Fruit fly (Drosophila melanogaster) whole organism, embryonic: Measurements from ENCODE around the gene Lamtor5.

ENCODE experiments used
- Atf-2 ChIP-seq: fragments of 200-800 bp; sonication (Bioruptor generic); optimal IDR thresholded peaks from 2 replicates; lab custom pipeline; 2016; ENCODE audit warnings: missing biosample characterization, missing genetic modification characterization
- Bteb2 ChIP-seq: fragments of 200-800 bp; sonication (Bioruptor generic); optimal IDR thresholded peaks from 2 replicates; lab custom pipeline; 2016; ENCODE audit warnings: missing biosample characterization, missing genetic modification characterization
- C15 ChIP-seq: fragments of 200-800 bp; sonication (Bioruptor generic); IDR thresholded peaks from 3 replicates; pipeline ENCODE4 v1.3.6; 2022; ENCODE audit warnings: missing biosample characterization, missing genetic modification characterization
- CG10209 ChIP-seq: fragments of 200-800 bp; sonication (Bioruptor generic); optimal IDR thresholded peaks from 3 replicates; lab custom pipeline; 2017; ENCODE audit warnings: missing biosample characterization, mild to moderate bottlenecking, missing genetic modification characterization, missing genetic modification reagents
- CG12391 ChIP-seq: fragments of 200-800 bp; sonication (Bioruptor generic); optimal IDR thresholded peaks from 3 replicates; lab custom pipeline; 2018; ENCODE audit warnings: missing biosample characterization, mild to moderate bottlenecking, missing genetic modification characterization, moderate library complexity
- CG12942 ChIP-seq: fragments of 200-800 bp; sonication (Bioruptor generic); optimal IDR thresholded peaks from 3 replicates; lab custom pipeline; 2016; ENCODE audit warnings: missing biosample characterization, missing genetic modification characterization
- CG13424 ChIP-seq: fragments of 200-800 bp; sonication (Bioruptor generic); optimal IDR thresholded peaks from 2 replicates; lab custom pipeline; 2019; ENCODE audit warnings: missing biosample characterization, mild to moderate bottlenecking, missing genetic modification characterization, moderate library complexity
- CG14860 ChIP-seq: fragments of 200-800 bp; sonication (Bioruptor generic); IDR thresholded peaks from 3 replicates; pipeline ENCODE4 v1.3.6; 2022; ENCODE audit warnings: missing biosample characterization, missing genetic modification characterization; ENCODE audit not compliant: partially characterized antibody
- CG15696 ChIP-seq: fragments of 200-800 bp; sonication (Bioruptor generic); optimal IDR thresholded peaks from 2 replicates; lab custom pipeline; 2019; ENCODE audit warnings: missing biosample characterization, mild to moderate bottlenecking, missing genetic modification characterization, moderate library complexity
- CG18476 ChIP-seq: fragments of 200-800 bp; sonication (Bioruptor generic); optimal IDR thresholded peaks from 2 replicates; lab custom pipeline; 2016; ENCODE audit warnings: missing biosample characterization, mild to moderate bottlenecking, missing genetic modification characterization
- CG18764 ChIP-seq: fragments of 200-800 bp; sonication (Bioruptor generic); optimal IDR thresholded peaks from 3 replicates; lab custom pipeline; 2016; ENCODE audit warnings: missing biosample characterization, missing genetic modification characterization
- CG2889 ChIP-seq: fragments of 200-800 bp; sonication (Bioruptor generic); IDR thresholded peaks from 3 replicates; pipeline ENCODE4 v1.3.6; 2022; ENCODE audit warnings: missing biosample characterization, missing genetic modification characterization
- CG31365 ChIP-seq: fragments of 200-800 bp; sonication (Bioruptor generic); optimal IDR thresholded peaks from 2 replicates; lab custom pipeline; 2018; ENCODE audit warnings: missing biosample characterization, mild to moderate bottlenecking, missing genetic modification characterization
- CG32532 ChIP-seq: fragments of 200-800 bp; sonication (Bioruptor generic); IDR thresholded peaks from 2 replicates; pipeline ENCODE4 v1.3.6; 2022; ENCODE audit warnings: missing biosample characterization, missing genetic modification characterization
- CG4424 ChIP-seq: fragments of 200-800 bp; sonication (Bioruptor generic); optimal IDR thresholded peaks from 3 replicates; lab custom pipeline; 2016; ENCODE audit warnings: missing biosample characterization, missing genetic modification characterization
- CG6765 ChIP-seq: fragments of 200-800 bp; sonication (Bioruptor generic); optimal IDR thresholded peaks from 3 replicates; lab custom pipeline; 2017; ENCODE audit warnings: missing biosample characterization, mild to moderate bottlenecking, missing genetic modification characterization
- CG8924 ChIP-seq: fragments of 200-800 bp; optimal IDR thresholded peaks from 3 replicates; lab custom pipeline; 2019; ENCODE audit warnings: missing biosample characterization, mild to moderate bottlenecking, missing genetic modification characterization, moderate library complexity
- CG9932 ChIP-seq: fragments of 200-800 bp; sonication (Bioruptor generic); IDR thresholded peaks from 2 replicates; pipeline ENCODE4 v1.3.6; 2022; ENCODE audit warnings: missing biosample characterization, missing genetic modification characterization
- Dad ChIP-seq: fragments of 200-800 bp; sonication (Bioruptor generic); optimal IDR thresholded peaks from 3 replicates; lab custom pipeline; 2016; ENCODE audit warnings: missing biosample characterization, missing genetic modification characterization
- Hr78 ChIP-seq, 2 experiments: fragments of 200-800 bp in 1 of 2; fragments of >200 bp in 1 of 2; sonication (Bioruptor generic) in 1 of 2; optimal IDR thresholded peaks; 2 replicates each; lab custom pipeline; 2017 to 2019; ENCODE audit warnings: missing biosample characterization in 2 of 2, missing genetic modification characterization in 2 of 2, mild to moderate bottlenecking in 1 of 2, moderate library complexity in 1 of 2
- Kr ChIP-seq: fragments of 200-800 bp; sonication (Bioruptor generic); optimal IDR thresholded peaks from 2 replicates; lab custom pipeline; 2017; ENCODE audit warnings: missing biosample characterization, mild to moderate bottlenecking, missing genetic modification characterization
- NC2α ChIP-seq: fragments of 200-800 bp; sonication (Bioruptor generic); optimal IDR thresholded peaks from 2 replicates; lab custom pipeline; 2016; ENCODE audit warnings: missing biosample characterization, missing genetic modification characterization
- Scr ChIP-seq: fragments of 200-800 bp; sonication (Bioruptor generic); IDR thresholded peaks from 2 replicates; pipeline ENCODE4 v1.3.6; 2022; ENCODE audit warnings: missing biosample characterization, missing genetic modification characterization; ENCODE audit not compliant: partially characterized antibody
- Sry-δ ChIP-seq: fragments of 200-800 bp; sonication (Bioruptor generic); optimal IDR thresholded peaks from 2 replicates; lab custom pipeline; 2016; ENCODE audit warnings: missing biosample characterization, missing genetic modification characterization
- Ssrp ChIP-seq: fragments of 200-800 bp; sonication (Bioruptor generic); optimal IDR thresholded peaks from 2 replicates; lab custom pipeline; 2018; ENCODE audit warnings: missing biosample characterization, mild to moderate bottlenecking, missing genetic modification characterization, moderate library complexity
- Vsx1 ChIP-seq: fragments of 200-800 bp; sonication (Bioruptor generic); optimal IDR thresholded peaks from 2 replicates; lab custom pipeline; 2017; ENCODE audit warnings: missing biosample characterization, mild to moderate bottlenecking, missing genetic modification characterization, missing genetic modification reagents
- Xrp1 ChIP-seq: fragments of 200-800 bp; sonication (Bioruptor generic); IDR thresholded peaks from 2 replicates; pipeline ENCODE4 v1.3.6; 2022; ENCODE audit warnings: missing biosample characterization, missing genetic modification characterization
- al ChIP-seq: fragments of 200-800 bp; sonication (Bioruptor generic); IDR thresholded peaks from 2 replicates; pipeline ENCODE4 v1.3.6; 2022; ENCODE audit warnings: missing biosample characterization, missing genetic modification characterization
- ash1 ChIP-seq: fragments of 200-800 bp; sonication (Bioruptor generic); optimal IDR thresholded peaks from 2 replicates; lab custom pipeline; 2018; ENCODE audit warnings: missing biosample characterization, mild to moderate bottlenecking, missing genetic modification characterization
- ato ChIP-seq: fragments of 200-800 bp; sonication (Bioruptor generic); IDR thresholded peaks from 2 replicates; pipeline ENCODE4 v1.3.6; 2022; ENCODE audit warnings: missing biosample characterization, missing genetic modification characterization; ENCODE audit not compliant: partially characterized antibody
- br ChIP-seq: fragments of >200 bp; optimal IDR thresholded peaks from 2 replicates; lab custom pipeline; 2017
- cas ChIP-seq: fragments of 200-800 bp; sonication (Bioruptor generic); IDR thresholded peaks from 2 replicates; pipeline ENCODE4 v1.3.6; 2022; ENCODE audit warnings: missing biosample characterization, missing genetic modification characterization
- crol ChIP-seq: fragments of 200-800 bp; sonication (Bioruptor generic); IDR thresholded peaks from 2 replicates; pipeline ENCODE4 v1.3.6; 2022; ENCODE audit warnings: missing biosample characterization, missing genetic modification characterization
- ewg ChIP-seq: fragments of 200-800 bp; sonication (Bioruptor generic); optimal IDR thresholded peaks from 3 replicates; lab custom pipeline; 2017; ENCODE audit warnings: mild to moderate bottlenecking, missing biosample characterization, missing genetic modification reagents, missing genetic modification characterization
- fd64A ChIP-seq: fragments of 200-800 bp; sonication (Bioruptor generic); optimal IDR thresholded peaks from 3 replicates; lab custom pipeline; 2018; ENCODE audit warnings: missing biosample characterization, mild to moderate bottlenecking, missing genetic modification characterization
- gce ChIP-seq: fragments of 200-800 bp; sonication (Bioruptor generic); IDR thresholded peaks from 3 replicates; pipeline ENCODE4 v1.3.6; 2022; ENCODE audit warnings: missing biosample characterization, missing genetic modification characterization
- gem ChIP-seq: fragments of 200-800 bp; sonication (Bioruptor generic); optimal IDR thresholded peaks from 2 replicates; lab custom pipeline; 2019; ENCODE audit warnings: missing biosample characterization, mild to moderate bottlenecking, missing genetic modification characterization, moderate library complexity
- hkb ChIP-seq, 2 experiments: fragments of 200-800 bp in 1 of 2; fragments of >200 bp in 1 of 2; sonication (Bioruptor generic) in 1 of 2; IDR thresholded peaks in 1 of 2; optimal IDR thresholded peaks in 1 of 2; 2 replicates each; pipeline versions ENCODE4 v1.3.6 to Lab custom; 2017 to 2022; ENCODE audit warnings: missing biosample characterization in 1 of 2, missing genetic modification characterization in 1 of 2
- ind ChIP-seq: fragments of 200-800 bp; sonication (Bioruptor generic); optimal IDR thresholded peaks from 3 replicates; lab custom pipeline; 2016; ENCODE audit warnings: missing biosample characterization, missing genetic modification characterization
- nerfin-1 ChIP-seq: fragments of 200-800 bp; sonication (Bioruptor generic); optimal IDR thresholded peaks from 3 replicates; lab custom pipeline; 2019; ENCODE audit warnings: missing biosample characterization, mild to moderate bottlenecking, missing genetic modification characterization, moderate library complexity
- nerfin-2 ChIP-seq: fragments of 200-800 bp; sonication (Bioruptor generic); IDR thresholded peaks from 2 replicates; pipeline ENCODE4 v1.3.6; 2022; ENCODE audit warnings: missing biosample characterization, missing genetic modification characterization; ENCODE audit not compliant: partially characterized antibody
- nmo ChIP-seq: fragments of 200-800 bp; sonication (Bioruptor generic); optimal IDR thresholded peaks from 2 replicates; lab custom pipeline; 2018; ENCODE audit warnings: missing biosample characterization, mild to moderate bottlenecking, missing genetic modification characterization, moderate library complexity
- pita ChIP-seq: fragments of 200-800 bp; sonication (Bioruptor generic); optimal IDR thresholded peaks from 2 replicates; lab custom pipeline; 2017; ENCODE audit warnings: missing biosample characterization, mild to moderate bottlenecking, missing genetic modification characterization
- prd ChIP-seq, 3 experiments: fragments of >200 bp in 2 of 3; fragments of 200-800 bp in 1 of 3; sonication (Bioruptor generic) in 1 of 3; optimal IDR thresholded peaks in 2 of 3; IDR thresholded peaks in 1 of 3; 2 replicates in 2 of 3; 3 replicates in 1 of 3; pipeline versions ENCODE4 v1.3.6 to Lab custom; 2017 to 2022; ENCODE audit warnings: missing biosample characterization in 1 of 3, missing genetic modification characterization in 1 of 3
- tap ChIP-seq: fragments of 200-800 bp; optimal IDR thresholded peaks from 3 replicates; lab custom pipeline; 2019; ENCODE audit warnings: missing biosample characterization, mild to moderate bottlenecking, missing genetic modification characterization, moderate library complexity
- tll ChIP-seq, 2 experiments: fragments of 200-800 bp in 1 of 2; fragments of >200 bp in 1 of 2; sonication (Bioruptor generic) in 1 of 2; optimal IDR thresholded peaks; 2 replicates each; lab custom pipeline; 2017 to 2019; ENCODE audit warnings: missing biosample characterization in 2 of 2, missing genetic modification characterization in 2 of 2, mild to moderate bottlenecking in 1 of 2, moderate library complexity in 1 of 2
- zen ChIP-seq: fragments of 200-800 bp; sonication (Bioruptor generic); optimal IDR thresholded peaks from 3 replicates; lab custom pipeline; 2018; ENCODE audit warnings: missing biosample characterization, mild to moderate bottlenecking, missing genetic modification characterization, moderate library complexity

The Lamtor5 gene

DNA sequence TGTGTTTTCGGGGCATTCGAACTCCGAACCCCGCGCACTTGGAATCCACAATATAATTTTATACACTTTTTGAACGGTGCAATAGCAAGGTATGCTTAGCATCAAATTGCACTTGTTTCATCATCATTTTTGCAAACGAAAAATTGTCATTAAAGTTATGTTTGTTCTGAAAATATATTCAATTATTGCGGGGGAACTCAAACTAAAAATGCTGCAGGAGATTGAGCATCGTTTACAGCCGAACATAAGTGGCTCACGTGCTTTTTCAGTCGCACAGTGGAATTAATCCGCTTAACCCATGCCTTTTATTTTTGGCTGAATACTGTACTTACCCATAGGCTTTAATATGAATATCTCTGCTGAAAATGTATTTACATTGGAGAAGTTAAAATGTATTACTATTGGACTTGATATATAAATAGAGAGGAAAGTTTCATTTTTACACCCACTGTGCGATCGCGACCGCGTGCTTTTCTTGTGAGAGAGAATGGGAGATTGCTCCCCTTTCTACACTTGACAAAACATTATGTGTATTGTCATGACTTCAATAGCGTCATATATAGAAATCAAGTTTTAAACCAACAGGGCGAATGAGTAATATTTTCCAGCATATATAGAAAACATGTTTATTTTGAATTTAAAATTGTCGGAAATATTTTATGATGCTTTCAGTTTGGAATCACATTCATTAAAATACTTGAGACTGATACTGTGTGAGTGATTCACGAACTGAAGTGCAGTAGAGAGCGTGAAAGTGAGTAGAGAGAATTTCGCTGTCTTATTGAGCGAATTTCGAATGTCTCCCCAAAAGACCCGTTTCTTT is 28.2 kb downstream of the Lamtor5 start (continued):
- TF ChIP-seq fd64A (GFP tag; lab: Kevin White, UChicago), result peak; percentile 85
- peak; percentile 92 for TF ChIP-seq ewg (GFP tag; lab: Kevin White, UChicago)
- peak; percentile 97 for TF ChIP-seq gem (tag; lab: Kevin White, UChicago)
- TF ChIP-seq al (GFP tag; lab: Robert Waterston, UW), result peak; percentile 95
- TF ChIP-seq Xrp1, result peak; percentile 97
- TF ChIP-seq ash1, result peak; percentile 64
- TF ChIP-seq CG15696 (tag; lab: Kevin White, UChicago), result peak; percentile 70
- peak; percentile 91 for TF ChIP-seq Ssrp (tag; lab: Kevin White, UChicago)
- TF ChIP-seq CG13424 (tag; lab: Kevin White, UChicago), result peak; percentile 94
- TF ChIP-seq Vsx1 (GFP tag; lab: Kevin White, UChicago), result peak; percentile 90
- peak; percentile 93 for TF ChIP-seq CG4424 (GFP tag; lab: Kevin White, UChicago)
- no peak for TF ChIP-seq Kr (GFP tag; lab: Kevin White, UChicago)
- 0 out of 2 replicates have a peak, but pooled peaks have one; percentile 29 for TF ChIP-seq Scr (GFP tag; lab: Robert Waterston, UW)
- peak; percentile 95 for TF ChIP-seq nmo (GFP tag; lab: Kevin White, UChicago)
- no peak for TF ChIP-seq br (lab: Kevin White, UChicago)
- peak; percentile 94 for TF ChIP-seq CG10209 (GFP tag; lab: Kevin White, UChicago)
- TF ChIP-seq nerfin-2, result peak; percentile 45; the same call in 1 of the 2 replicates
- peak; percentile 98 for TF ChIP-seq CG32532 (GFP tag; lab: Robert Waterston, UW)
- TF ChIP-seq CG31365 (tag; lab: Kevin White, UChicago), result peak; percentile 84
- TF ChIP-seq NC2α (GFP tag; lab: Kevin White, UChicago), result peak; percentile 86
- peak; percentile 96 for TF ChIP-seq CG12391 (tag; lab: Kevin White, UChicago)
- TF ChIP-seq CG18476 (GFP tag; lab: Kevin White, UChicago), result peak; percentile 92
- TF ChIP-seq CG18764, result peak; percentile 85
- TF ChIP-seq CG12942 (GFP tag; lab: Kevin White, UChicago), result peak; percentile 87
- no peak for TF ChIP-seq tll (GFP tag; optimal IDR thresholded peaks at IDR 0.05; lab: Kevin White, UChicago)
- peak; percentile 91 for TF ChIP-seq cas (GFP tag; lab: Robert Waterston, UW)
- no peak for TF ChIP-seq hkb (optimal IDR thresholded peaks at IDR 0.05; lab: Kevin White, UChicago)
- TF ChIP-seq hkb (GFP tag; IDR thresholded peaks at IDR 0.05; lab: Robert Waterston, UW), result peak; percentile 98
- TF ChIP-seq Dad (GFP tag; lab: Kevin White, UChicago), result peak; percentile 80
- TF ChIP-seq zen (tag; lab: Kevin White, UChicago), result peak; percentile 82
- TF ChIP-seq ind, result peak; percentile 93
- no peak for TF ChIP-seq prd (optimal IDR thresholded peaks at IDR 0.05; lab: Kevin White, UChicago)
- TF ChIP-seq prd (GFP tag; IDR thresholded peaks at IDR 0.05; lab: Robert Waterston, UW), result peak; percentile 97
- peak; percentile 96 for TF ChIP-seq CG9932 (GFP tag; lab: Robert Waterston, UW)
- no peak for TF ChIP-seq pita
- TF ChIP-seq CG2889 (GFP tag; lab: Robert Waterston, UW), result peak; percentile 93
- TF ChIP-seq Hr78 (GFP tag; optimal IDR thresholded peaks at IDR 0.05; lab: Kevin White, UChicago), result peak in 1 of 2 experiments; percentile 83
- peak; percentile 97 for TF ChIP-seq CG8924
- TF ChIP-seq Bteb2, result peak; percentile 95
- peak; percentile 93 for TF ChIP-seq CG6765
- peak; percentile 59; the same call in 1 of the 2 replicates for TF ChIP-seq crol (GFP tag; lab: Robert Waterston, UW)
- TF ChIP-seq gce (GFP tag; lab: Robert Waterston, UW), result peak; percentile 98
- peak; percentile 94 for TF ChIP-seq C15
- TF ChIP-seq Sry-δ (GFP tag; lab: Kevin White, UChicago), result peak; percentile 61
- peak; percentile 93 for TF ChIP-seq Atf-2 (GFP tag; lab: Kevin White, UChicago)
- TF ChIP-seq CG14860 (GFP tag; lab: Robert Waterston, UW), result peak; percentile 55
- TF ChIP-seq tap, result peak; percentile 96
- peak; percentile 92 for TF ChIP-seq nerfin-1 (tag; lab: Kevin White, UChicago)
- no peak for TF ChIP-seq ato (GFP tag; lab: Robert Waterston, UW)
